Worm (Caenorhabditis elegans): ENCODE data around the gene srx-90.

Gene srx-90

ce11 chrV:11533365-11533949 is 47.5 kb upstream of the srx-90 start:
- no peak for TF ChIP-seq snpc-4 (tag; optimal IDR thresholded peaks at IDR 0.05)
- no peak for TF ChIP-seq skn-1 (tag; optimal IDR thresholded peaks at IDR 0.05)
- peak; percentile 41 for TF ChIP-seq elt-1 (tag; optimal IDR thresholded peaks at IDR 0.05)
- TF ChIP-seq mml-1 (tag; optimal IDR thresholded peaks at IDR 0.05) = no peak
- no peak for TF ChIP-seq eor-1 (tag; optimal IDR thresholded peaks at IDR 0.05)

- TF ChIP-seq jun-1 (tag; optimal IDR thresholded peaks at IDR 0.05) (peak; percentile 49), elt-3 (tag; optimal IDR thresholded peaks at IDR 0.05) (peak in 1 of 3 experiments; percentile 30), nhr-237 (tag; optimal IDR thresholded peaks at IDR 0.05) (no peak), lin-15B (tag; optimal IDR thresholded peaks at IDR 0.05) (no peak), nhr-23 (tag; optimal IDR thresholded peaks at IDR 0.05) (peak; percentile 24), lsy-12 (tag; optimal IDR thresholded peaks at IDR 0.05) (no peak), sea-2 (GFP tag; optimal IDR thresholded peaks at IDR 0.05) (no peak), ztf-4 (tag; optimal IDR thresholded peaks at IDR 0.05) (no peak), nhr-12 (tag; optimal IDR thresholded peaks at IDR 0.05) (no peak), daf-12 (tag; optimal IDR thresholded peaks at IDR 0.05) (no peak), skn-1 (tag; optimal IDR thresholded peaks at IDR 0.05) (no peak), pqm-1 (tag; optimal IDR thresholded peaks at IDR 0.05) (peak; percentile 96), ztf-11 (tag; optimal IDR thresholded peaks at IDR 0.05) (no peak), nfya-1 (tag; optimal IDR thresholded peaks at IDR 0.05; ENCODE audit: insufficient read depth) (no peak), nhr-77 (tag; optimal IDR thresholded peaks at IDR 0.05) (no peak), tbx-2 (tag; optimal IDR thresholded peaks at IDR 0.05) (no peak), nhr-76 (tag; optimal IDR thresholded peaks at IDR 0.05) (no peak), elt-2 (tag; optimal IDR thresholded peaks at IDR 0.05) (peak; percentile 92), ceh-16 (tag; optimal IDR thresholded peaks at IDR 0.05) (no peak), unc-62 (GFP tag; optimal IDR thresholded peaks at IDR 0.05) (no peak), nhr-28 (tag; optimal IDR thresholded peaks at IDR 0.05) (no peak), lin-39 (tag; optimal IDR thresholded peaks at IDR 0.05) (no peak), zag-1 (tag; optimal IDR thresholded peaks at IDR 0.05) (no peak), ama-1 (optimal IDR thresholded peaks at IDR 0.05) (no peak), unc-39 (tag; optimal IDR thresholded peaks at IDR 0.05) (no peak), fkh-2 (tag; optimal IDR thresholded peaks at IDR 0.05) (no peak), snpc-4 (tag; optimal IDR thresholded peaks at IDR 0.05) (no peak), nhr-11 (tag; optimal IDR thresholded peaks at IDR 0.05) (no peak), R02D3.7 (tag; optimal IDR thresholded peaks at IDR 0.05) (no peak), elt-1 (tag; optimal IDR thresholded peaks at IDR 0.05) (no peak), pha-4 (tag; optimal IDR thresholded peaks at IDR 0.05) (peak; percentile 13), aly-2 (tag; optimal IDR thresholded peaks at IDR 0.05) (no peak), ceh-28 (tag; optimal IDR thresholded peaks at IDR 0.05) (no peak), ceh-9 (tag; optimal IDR thresholded peaks at IDR 0.05) (no peak), nhr-43 (tag; optimal IDR thresholded peaks at IDR 0.05; ENCODE audit: poor library complexity, severe bottlenecking) (peak; percentile 65), eor-1 (tag; optimal IDR thresholded peaks at IDR 0.05) (no peak), nhr-67 (tag; optimal IDR thresholded peaks at IDR 0.05) (no peak), mdl-1 (tag; optimal IDR thresholded peaks at IDR 0.05) (no peak), nhr-25 (tag; optimal IDR thresholded peaks at IDR 0.05) (peak; percentile 34), ceh-82 (tag; optimal IDR thresholded peaks at IDR 0.05) (no peak)
These were observed 46.3 kb upstream of the srx-90 start for ce11 chrV:11534495-11535189.

DNA sequence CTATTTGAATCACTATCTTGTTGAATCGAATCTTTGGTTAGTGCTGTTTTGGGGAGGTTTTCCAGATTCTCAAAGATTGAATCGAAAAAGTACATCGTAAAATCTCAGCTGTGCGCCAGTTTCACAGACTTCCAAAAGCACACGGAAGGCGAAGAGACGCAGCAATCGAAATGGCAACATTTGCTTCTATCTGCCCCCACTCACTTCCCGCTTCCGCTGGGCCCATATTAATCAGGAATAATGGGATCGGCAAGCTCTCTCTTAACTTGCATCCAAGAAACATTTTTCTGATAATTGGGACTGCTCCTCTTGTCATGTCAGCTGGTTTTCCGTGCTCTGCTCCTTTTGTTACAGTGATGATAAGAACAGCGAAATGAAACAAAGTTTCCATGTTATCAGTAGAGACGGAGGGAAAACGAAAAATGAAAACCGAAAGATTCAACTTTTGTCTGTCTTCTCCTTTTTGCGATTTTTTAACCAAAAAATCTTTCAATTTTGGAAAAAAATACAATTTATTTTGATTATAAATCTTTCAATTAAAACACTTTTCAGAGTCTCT is 45.3 kb upstream of the srx-90 start:
- no peak for TF ChIP-seq jun-1 (tag; optimal IDR thresholded peaks at IDR 0.05)
- no peak for TF ChIP-seq sea-2 (GFP tag; optimal IDR thresholded peaks at IDR 0.05)
- TF ChIP-seq ztf-4 (tag; optimal IDR thresholded peaks at IDR 0.05) = no peak
- no peak for TF ChIP-seq ceh-28 (tag; optimal IDR thresholded peaks at IDR 0.05)
- no peak for TF ChIP-seq aly-2 (tag; optimal IDR thresholded peaks at IDR 0.05)
- TF ChIP-seq ceh-82 (tag; optimal IDR thresholded peaks at IDR 0.05) = no peak
- no peak for TF ChIP-seq hmg-11 (tag; optimal IDR thresholded peaks at IDR 0.05)
- TF ChIP-seq fkh-10 (GFP tag; optimal IDR thresholded peaks at IDR 0.05) = no peak
- TF ChIP-seq R02D3.7 (tag; optimal IDR thresholded peaks at IDR 0.05) = no peak
- peak; percentile 96 for TF ChIP-seq egl-5 (tag; optimal IDR thresholded peaks at IDR 0.05)
- TF ChIP-seq ceh-16 (tag; optimal IDR thresholded peaks at IDR 0.05) = no peak
- no peak for TF ChIP-seq lin-15B (tag; optimal IDR thresholded peaks at IDR 0.05)
- no peak for TF ChIP-seq lsy-12 (tag; optimal IDR thresholded peaks at IDR 0.05)
- TF ChIP-seq nhr-28 (tag; optimal IDR thresholded peaks at IDR 0.05) = no peak
- TF ChIP-seq zag-1 (tag; optimal IDR thresholded peaks at IDR 0.05) = no peak
- no peak for TF ChIP-seq eor-1 (tag; optimal IDR thresholded peaks at IDR 0.05)
- peak; percentile 79 for TF ChIP-seq pqm-1 (tag; optimal IDR thresholded peaks at IDR 0.05)
- TF ChIP-seq nhr-23 (tag; optimal IDR thresholded peaks at IDR 0.05) = no peak
- no peak for TF ChIP-seq tbx-2 (tag; optimal IDR thresholded peaks at IDR 0.05)
- TF ChIP-seq nhr-12 (tag; optimal IDR thresholded peaks at IDR 0.05) = no peak
- TF ChIP-seq fkh-2 (tag; optimal IDR thresholded peaks at IDR 0.05) = no peak
- no peak for TF ChIP-seq ceh-9 (tag; optimal IDR thresholded peaks at IDR 0.05)
- no peak for TF ChIP-seq elt-3 (tag; optimal IDR thresholded peaks at IDR 0.05)
- peak; percentile 11 for TF ChIP-seq nhr-11 (tag; optimal IDR thresholded peaks at IDR 0.05)
- no peak for TF ChIP-seq nhr-76 (tag; optimal IDR thresholded peaks at IDR 0.05)
- TF ChIP-seq skn-1 (tag; optimal IDR thresholded peaks at IDR 0.05) = no peak
- no peak for TF ChIP-seq snpc-4 (tag; optimal IDR thresholded peaks at IDR 0.05)
- TF ChIP-seq nhr-25 (tag; optimal IDR thresholded peaks at IDR 0.05) = no peak
- TF ChIP-seq nhr-43 (tag; optimal IDR thresholded peaks at IDR 0.05; ENCODE audit: poor library complexity, severe bottlenecking) = no peak
- TF ChIP-seq elt-1 (tag; optimal IDR thresholded peaks at IDR 0.05) = no peak
- TF ChIP-seq mdl-1 (tag; optimal IDR thresholded peaks at IDR 0.05) = no peak
- no peak for TF ChIP-seq nhr-237 (tag; optimal IDR thresholded peaks at IDR 0.05)

All from whole organism, L3 larva.